ENCODE assay signal across 6 fruit fly cellular contexts in the genomic region with DNA sequence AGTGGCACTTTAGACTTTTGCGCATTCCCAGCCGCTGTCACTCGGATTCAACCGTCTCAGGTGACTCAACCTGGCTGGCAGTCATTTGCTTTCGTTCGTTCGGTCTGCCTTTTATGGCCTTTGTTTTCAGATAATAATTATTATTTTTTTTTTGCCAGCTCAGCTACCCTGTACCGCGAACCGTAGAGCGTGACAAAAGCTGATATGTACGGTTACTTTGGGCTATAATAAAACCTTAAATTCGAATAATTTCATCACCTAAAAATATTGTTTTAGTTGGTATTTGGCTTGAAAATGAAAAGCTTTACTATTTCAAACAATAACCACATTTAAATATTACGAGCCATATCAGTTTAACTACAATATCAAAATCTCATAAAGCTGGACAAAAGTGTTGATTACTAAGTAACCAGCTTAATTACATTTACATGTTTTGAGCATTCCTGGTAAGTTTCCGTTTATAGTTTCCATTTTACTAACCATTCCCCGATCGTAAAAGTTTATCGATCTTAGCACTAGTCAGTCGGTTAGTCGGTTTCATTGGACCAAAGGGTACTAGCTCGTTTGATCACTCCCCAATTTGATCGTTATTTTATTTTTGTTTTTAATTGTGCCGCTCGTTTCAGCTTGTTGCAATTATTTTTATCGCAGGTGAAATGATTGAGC.
TF ChIP-seq lines count a peak whose summit lies in the region.

No protein-coding gene starts in this region.

- no peak for TF ChIP-seq CTCF in whole organism, embryonic (GFP tag; optimal IDR thresholded peaks at IDR 0.05; lab: Kevin White, UChicago)

TF ChIP-seq in whole organism, 6 proteins besides CTCF, POLR2A, EP300 and RAD21:
- TF ChIP-seq Dll (optimal IDR thresholded peaks at IDR 0.05; lab: Kevin White, UChicago) = no peak
- TF ChIP-seq pan (optimal IDR thresholded peaks at IDR 0.05; lab: Kevin White, UChicago) = peak; percentile 55
TF ChIP-seq in whole organism: peak in this region for 1.

TF ChIP-seq in whole organism, adult, 20 proteins besides CTCF, POLR2A, EP300 and RAD21:
- TF ChIP-seq CG33017 (tag; optimal IDR thresholded peaks at IDR 0.05; lab: Kevin White, UChicago) (no peak), Hr96 (GFP tag; optimal IDR thresholded peaks at IDR 0.05; lab: Kevin White, UChicago) (peak; percentile 0), kay (GFP tag; lab: Kevin White, UChicago; ENCODE audit: borderline replicate concordance) (peak; percentile 98), CG5204 (GFP tag; optimal IDR thresholded peaks at IDR 0.05; lab: Kevin White, UChicago) (peak; percentile 16), pad (GFP tag; optimal IDR thresholded peaks at IDR 0.05; lab: Kevin White, UChicago) (no peak), CG12768 (GFP tag; optimal IDR thresholded peaks at IDR 0.05; lab: Kevin White, UChicago) (peak; percentile 16), tj (GFP tag; optimal IDR thresholded peaks at IDR 0.05; lab: Kevin White, UChicago) (peak; percentile 73), toe (GFP tag; optimal IDR thresholded peaks at IDR 0.05; lab: Kevin White, UChicago) (peak; percentile 35), cic (GFP tag; optimal IDR thresholded peaks at IDR 0.05; lab: Kevin White, UChicago) (no peak)

TF ChIP-seq in whole organism, embryonic, 481 proteins besides CTCF, POLR2A, EP300 and RAD21:
- TF ChIP-seq CG18011 (GFP tag; optimal IDR thresholded peaks at IDR 0.05; lab: Kevin White, UChicago) (peak; percentile 86), Trl (optimal IDR thresholded peaks at IDR 0.05; lab: Kevin White, UChicago) (no peak), Trl (GFP tag; optimal IDR thresholded peaks at IDR 0.05; lab: Kevin White, UChicago) (no peak), CG11560 (tag; IDR thresholded peaks at IDR 0.05; lab: Robert Waterston, UW) (no peak), Ets65A (GFP tag; lab: Kevin White, UChicago) (peak; percentile 35), Ssrp (tag; optimal IDR thresholded peaks at IDR 0.05; lab: Kevin White, UChicago) (no peak), CG2199 (GFP tag; IDR thresholded peaks at IDR 0.05; lab: Robert Waterston, UW) (no peak), Hey (tag; optimal IDR thresholded peaks at IDR 0.05; lab: Kevin White, UChicago) (no peak), CG4282 (GFP tag; optimal IDR thresholded peaks at IDR 0.05; lab: Kevin White, UChicago) (no peak), CG17359 (tag; optimal IDR thresholded peaks at IDR 0.05; lab: Kevin White, UChicago) (peak; percentile 2), CG10209 (GFP tag; optimal IDR thresholded peaks at IDR 0.05; lab: Kevin White, UChicago) (no peak), D19B (GFP tag; optimal IDR thresholded peaks at IDR 0.05; lab: Kevin White, UChicago) (peak; percentile 85), mld (GFP tag; IDR thresholded peaks at IDR 0.05; lab: Robert Waterston, UW; ENCODE audit: partially characterized antibody) (no peak), twi (tag; optimal IDR thresholded peaks at IDR 0.05; lab: Kevin White, UChicago) (no peak), gfzf (GFP tag; optimal IDR thresholded peaks at IDR 0.05; lab: Kevin White, UChicago) (no peak), CG2678 (tag; optimal IDR thresholded peaks at IDR 0.05; lab: Kevin White, UChicago) (no peak), ham (GFP tag; IDR thresholded peaks at IDR 0.05; lab: Robert Waterston, UW) (no peak)

TF ChIP-seq in whole organism, prepupa, 60 proteins besides CTCF, POLR2A, EP300 and RAD21:
- TF ChIP-seq Sox102F (GFP tag; optimal IDR thresholded peaks at IDR 0.05; lab: Kevin White, UChicago) = peak; percentile 15
- no peak for TF ChIP-seq CG11294 (GFP tag; IDR thresholded peaks at IDR 0.05; lab: Robert Waterston, UW)
- TF ChIP-seq Sox15 (GFP tag; optimal IDR thresholded peaks at IDR 0.05; lab: Kevin White, UChicago) = no peak
- peak; percentile 20 for TF ChIP-seq Eip93F (GFP tag; optimal IDR thresholded peaks at IDR 0.05; lab: Kevin White, UChicago)
- peak; percentile 8 for TF ChIP-seq topi (GFP tag; optimal IDR thresholded peaks at IDR 0.05; lab: Kevin White, UChicago)
- TF ChIP-seq esn (GFP tag; optimal IDR thresholded peaks at IDR 0.05; lab: Kevin White, UChicago) = peak; percentile 18
- peak; percentile 43 for TF ChIP-seq Sox14 (GFP tag; optimal IDR thresholded peaks at IDR 0.05; lab: Kevin White, UChicago)
- no peak for TF ChIP-seq lz (GFP tag; optimal IDR thresholded peaks at IDR 0.05; lab: Kevin White, UChicago)
- peak; percentile 21 for TF ChIP-seq Met (GFP tag; optimal IDR thresholded peaks at IDR 0.05; lab: Kevin White, UChicago)
- no peak for TF ChIP-seq Eip75B (GFP tag; optimal IDR thresholded peaks at IDR 0.05; lab: Kevin White, UChicago)
- TF ChIP-seq vri (GFP tag; optimal IDR thresholded peaks at IDR 0.05; lab: Kevin White, UChicago) = peak; percentile 6
- peak; percentile 71 for TF ChIP-seq svp (GFP tag; lab: Kevin White, UChicago)
- TF ChIP-seq Eip78C (GFP tag; lab: Kevin White, UChicago) = peak; percentile 72
TF ChIP-seq in whole organism, prepupa: peak in this region for 9.

TF ChIP-seq in whole organism, pupa, 21 proteins besides CTCF, POLR2A, EP300 and RAD21:
- TF ChIP-seq Pif1B (GFP tag; optimal IDR thresholded peaks at IDR 0.05; lab: Kevin White, UChicago) = no peak
- TF ChIP-seq CG32121 (GFP tag; IDR thresholded peaks at IDR 0.05; lab: Robert Waterston, UW) = 0 out of 2 replicates have a peak, but pooled peaks have one; percentile 23

TF ChIP-seq in whole organism, wandering third instar larva, 38 proteins besides CTCF, POLR2A, EP300 and RAD21:
- TF ChIP-seq CrebA (GFP tag; optimal IDR thresholded peaks at IDR 0.05; lab: Kevin White, UChicago; ENCODE audit: borderline replicate concordance) = peak; percentile 44
- TF ChIP-seq CG32264 (GFP tag; optimal IDR thresholded peaks at IDR 0.05; lab: Kevin White, UChicago) = no peak
- TF ChIP-seq Hr78 (GFP tag; optimal IDR thresholded peaks at IDR 0.05; lab: Kevin White, UChicago) = no peak
- no peak for TF ChIP-seq Dfd (GFP tag; optimal IDR thresholded peaks at IDR 0.05; lab: Kevin White, UChicago)
- TF ChIP-seq N (GFP tag; optimal IDR thresholded peaks at IDR 0.05; lab: Kevin White, UChicago) = no peak
- peak; percentile 9 for TF ChIP-seq pan (optimal IDR thresholded peaks at IDR 0.05; lab: Kevin White, UChicago)
- peak; percentile 16 for TF ChIP-seq Jra (GFP tag; optimal IDR thresholded peaks at IDR 0.05; lab: Kevin White, UChicago)
- TF ChIP-seq h (GFP tag; optimal IDR thresholded peaks at IDR 0.05; lab: Kevin White, UChicago) = peak; percentile 17
- TF ChIP-seq GATAd (GFP tag; optimal IDR thresholded peaks at IDR 0.05; lab: Kevin White, UChicago) = no peak
- peak; percentile 47 for TF ChIP-seq Hr83 (GFP tag; optimal IDR thresholded peaks at IDR 0.05; lab: Kevin White, UChicago; ENCODE audit: poor library complexity, severe bottlenecking)
- TF ChIP-seq brk (GFP tag; optimal IDR thresholded peaks at IDR 0.05; lab: Kevin White, UChicago) = peak; percentile 54
- no peak for TF ChIP-seq Abd-B (GFP tag; optimal IDR thresholded peaks at IDR 0.05; lab: Kevin White, UChicago)
- no peak for TF ChIP-seq CG9705 (GFP tag; optimal IDR thresholded peaks at IDR 0.05; lab: Kevin White, UChicago)
- no peak for TF ChIP-seq dsf (GFP tag; optimal IDR thresholded peaks at IDR 0.05; lab: Kevin White, UChicago; ENCODE audit: borderline replicate concordance)
- no peak for TF ChIP-seq Dif (GFP tag; optimal IDR thresholded peaks at IDR 0.05; lab: Kevin White, UChicago; ENCODE audit: partially characterized antibody)
- no peak for TF ChIP-seq Sp1 (GFP tag; optimal IDR thresholded peaks at IDR 0.05; lab: Kevin White, UChicago)
- TF ChIP-seq Hnf4 (GFP tag; optimal IDR thresholded peaks at IDR 0.05; lab: Kevin White, UChicago) = no peak
- no peak for TF ChIP-seq lola (GFP tag; optimal IDR thresholded peaks at IDR 0.05; lab: Kevin White, UChicago)
